Worm (Caenorhabditis elegans) whole organism, L4/young adult: ENCODE data around the gene srh-148.

Experiments
- W03F9.2 ChIP-seq: fragments of 150-350 bp; optimal IDR thresholded peaks from 2 replicates; lab custom pipeline; 2014; ENCODE audit warnings: missing biosample characterization, missing genetic modification characterization
- him-1 ChIP-seq: sonication (generic microtip); optimal IDR thresholded peaks from 2 replicates; lab custom pipeline; 2016; ENCODE audit warnings: missing genotype, missing genetic modification reagents, missing genetic modification characterization, missing compliant biosample characterization

DNA sequence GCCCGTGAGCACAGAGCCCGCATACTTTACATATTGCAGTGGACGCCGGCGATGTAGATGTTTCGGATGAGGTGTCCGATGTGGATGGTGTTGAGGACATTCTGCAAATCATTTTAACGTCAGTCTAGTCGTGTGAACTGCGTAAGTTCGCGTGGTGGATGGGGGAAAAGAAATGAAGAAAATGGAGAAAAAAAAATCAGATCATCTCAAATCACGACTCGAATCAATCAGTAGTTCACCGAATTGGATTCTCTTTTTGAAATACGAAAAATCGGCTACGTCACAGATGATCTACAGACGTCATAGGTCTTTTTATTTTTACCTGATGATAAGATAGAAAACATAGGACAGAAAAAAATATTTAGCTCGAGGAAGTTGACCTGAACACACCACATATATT is 18.1 kb upstream of the srh-148 start, which contains the start of gene nhr-102:
- TF ChIP-seq him-1 (tag; lab: Kevin White, UChicago) (no peak), W03F9.2 (tag; lab: Kevin White, UChicago) (no peak)
